Worm (Caenorhabditis elegans) whole organism, young adult: ENCODE results near the gene ncam-1.

Experiments
- B0019.2 ChIP-seq: fragments of 200-800 bp; sonication (Bioruptor generic); conservative IDR thresholded peaks from 2 replicates; pipeline ENCODE4 v1.3.6; 2022; ENCODE audit warnings: missing genetic modification reagents, missing genetic modification characterization, missing compliant biosample characterization
- B0261.1 ChIP-seq: sonication (generic microtip); optimal IDR thresholded peaks from 2 replicates; lab custom pipeline; 2016; ENCODE audit warnings: mild to moderate bottlenecking, missing genetic modification characterization, moderate library complexity, missing compliant biosample characterization
- C17E4.6 ChIP-seq: fragments of 200-800 bp; sonication (Bioruptor generic); IDR thresholded peaks from 2 replicates; pipeline ENCODE4 v1.3.6; 2022; ENCODE audit warnings: missing genetic modification reagents, missing genetic modification characterization, missing compliant biosample characterization
- D2030.7 ChIP-seq: fragments of 200-800 bp; sonication (Bioruptor generic); IDR thresholded peaks from 2 replicates; pipeline ENCODE4 v1.3.6; 2022; ENCODE audit warnings: missing genetic modification reagents, missing genetic modification characterization, missing compliant biosample characterization
- K12H6.12 ChIP-seq: fragments of 200-800 bp; sonication (Bioruptor generic); optimal IDR thresholded peaks from 2 replicates; lab custom pipeline; 2018; ENCODE audit warnings: mild to moderate bottlenecking, missing genetic modification characterization, missing compliant biosample characterization
- T07F8.4 ChIP-seq: sonication (generic microtip); optimal IDR thresholded peaks from 2 replicates; lab custom pipeline; 2016; ENCODE audit warnings: mild to moderate bottlenecking, missing genetic modification characterization, moderate library complexity, missing compliant biosample characterization
- Y53G8AR.9 ChIP-seq: fragments of 200-800 bp; sonication (Bioruptor generic); conservative IDR thresholded peaks from 2 replicates; pipeline ENCODE4 v1.3.6; 2022; ENCODE audit warnings: missing genetic modification reagents, missing genetic modification characterization, missing compliant biosample characterization
- Y79H2A.3 ChIP-seq: fragments of 200-800 bp; sonication (Bioruptor generic); conservative IDR thresholded peaks from 2 replicates; pipeline ENCODE4 v1.3.6; 2022; ENCODE audit warnings: missing genetic modification reagents, missing genetic modification characterization, missing compliant biosample characterization
- Y95B8A.8 ChIP-seq: fragments of 200-800 bp; sonication (Bioruptor generic); IDR thresholded peaks from 2 replicates; pipeline ENCODE4 v1.3.6; 2022; ENCODE audit warnings: missing genetic modification reagents, missing genetic modification characterization, missing compliant biosample characterization
- ama-1 ChIP-seq, 3 experiments: fragments of 150-350 bp in 1 of 3; sonication (generic microtip) in 2 of 3; optimal IDR thresholded peaks; 2 replicates each; lab custom pipeline; 2014 to 2018; ENCODE audit warnings: missing biosample characterization in 2 of 3, missing genetic modification characterization in 2 of 3, missing genetic modification reagents in 2 of 3
- atf-7 ChIP-seq: sonication (generic microtip); optimal IDR thresholded peaks from 2 replicates; lab custom pipeline; 2017; ENCODE audit warnings: mild to moderate bottlenecking, missing genetic modification characterization, missing compliant biosample characterization
- athp-1 ChIP-seq: sonication (generic microtip); optimal IDR thresholded peaks from 2 replicates; lab custom pipeline; 2017; ENCODE audit warnings: mild to moderate bottlenecking, missing genetic modification characterization, missing compliant biosample characterization
- ceh-27 ChIP-seq: fragments of 200-800 bp; sonication (Bioruptor generic); optimal IDR thresholded peaks from 2 replicates; lab custom pipeline; 2018; ENCODE audit warnings: mild to moderate bottlenecking, missing genetic modification characterization, moderate library complexity, missing compliant biosample characterization
- ceh-40 ChIP-seq: fragments of 200-800 bp; sonication (Bioruptor generic); IDR thresholded peaks from 2 replicates; pipeline ENCODE4 v1.3.6; 2022; ENCODE audit warnings: missing genetic modification characterization, missing compliant biosample characterization
- ceh-58 ChIP-seq: fragments of 200-800 bp; sonication (Bioruptor generic); IDR thresholded peaks from 2 replicates; pipeline ENCODE4 v1.3.6; 2022; ENCODE audit warnings: missing genetic modification characterization, missing compliant biosample characterization
- ceh-79 ChIP-seq: sonication (generic microtip); optimal IDR thresholded peaks from 2 replicates; lab custom pipeline; 2017; ENCODE audit warnings: mild to moderate bottlenecking, missing genetic modification characterization, missing compliant biosample characterization
- ceh-91 ChIP-seq: fragments of 200-800 bp; sonication (Bioruptor generic); IDR thresholded peaks from 2 replicates; pipeline ENCODE4 v1.3.6; 2022; ENCODE audit warnings: missing genetic modification reagents, missing genetic modification characterization, missing compliant biosample characterization
- chd-7 ChIP-seq: sonication (generic microtip); optimal IDR thresholded peaks from 2 replicates; lab custom pipeline; 2016; ENCODE audit warnings: mild to moderate bottlenecking, missing genetic modification characterization, moderate library complexity, missing compliant biosample characterization
- egl-18 ChIP-seq: fragments of 200-800 bp; sonication (Bioruptor generic); IDR thresholded peaks from 2 replicates; pipeline ENCODE4 v1.3.6; 2022; ENCODE audit warnings: missing genetic modification reagents, missing genetic modification characterization, missing compliant biosample characterization
- egl-44 ChIP-seq: fragments of 200-800 bp; sonication (Bioruptor generic); IDR thresholded peaks from 2 replicates; pipeline ENCODE4 v1.3.6; 2022; ENCODE audit warnings: missing genetic modification reagents, missing genetic modification characterization, missing compliant biosample characterization
- hrde-1 ChIP-seq: sonication (generic microtip); optimal IDR thresholded peaks from 2 replicates; lab custom pipeline; 2016; ENCODE audit warnings: missing genetic modification characterization, mild to moderate bottlenecking, missing compliant biosample characterization, moderate library complexity, missing genotype, missing genetic modification reagents, borderline replicate concordance
- let-526 ChIP-seq: fragments of 200-800 bp; sonication (Bioruptor generic); IDR thresholded peaks from 2 replicates; pipeline ENCODE4 v1.3.6; 2022; ENCODE audit warnings: missing genetic modification reagents, missing genetic modification characterization, missing compliant biosample characterization
- lin-26 ChIP-seq: fragments of 200-800 bp; sonication (Bioruptor generic); IDR thresholded peaks from 2 replicates; pipeline ENCODE4 v1.3.6; 2022; ENCODE audit warnings: missing genetic modification reagents, missing genetic modification characterization, missing compliant biosample characterization
- lin-54 ChIP-seq: fragments of 200-800 bp; sonication (Bioruptor generic); optimal IDR thresholded peaks from 2 replicates; lab custom pipeline; 2018; ENCODE audit warnings: mild to moderate bottlenecking, missing genetic modification characterization, missing compliant biosample characterization
- lsl-1 ChIP-seq: fragments of 200-800 bp; sonication (Bioruptor generic); optimal IDR thresholded peaks from 2 replicates; lab custom pipeline; 2018; ENCODE audit warnings: mild to moderate bottlenecking, missing genetic modification characterization, moderate library complexity, missing compliant biosample characterization
- lsy-27 ChIP-seq: sonication (generic microtip); optimal IDR thresholded peaks from 2 replicates; lab custom pipeline; 2017; ENCODE audit warnings: missing genetic modification characterization, mild to moderate bottlenecking, missing compliant biosample characterization, antibody characterized with exemption, missing genotype, borderline replicate concordance; ENCODE audit not compliant: insufficient read depth
- madf-10 ChIP-seq: sonication (generic microtip); optimal IDR thresholded peaks from 2 replicates; lab custom pipeline; 2016; ENCODE audit warnings: mild to moderate bottlenecking, missing genetic modification characterization, missing compliant biosample characterization
- mel-28 ChIP-seq: sonication (generic microtip); optimal IDR thresholded peaks from 2 replicates; lab custom pipeline; 2016; ENCODE audit warnings: borderline replicate concordance, mild to moderate bottlenecking, missing genetic modification characterization, missing compliant biosample characterization
- nfya-2 ChIP-seq: fragments of 200-800 bp; sonication (Bioruptor generic); IDR thresholded peaks from 2 replicates; pipeline ENCODE4 v1.3.6; 2022; ENCODE audit warnings: missing genetic modification reagents, missing genetic modification characterization, missing compliant biosample characterization
- nfyb-1 ChIP-seq: fragments of 200-800 bp; sonication (Bioruptor generic); IDR thresholded peaks from 2 replicates; pipeline ENCODE4 v1.3.6; 2022; ENCODE audit warnings: missing genetic modification reagents, missing genetic modification characterization, missing compliant biosample characterization
- pbrm-1 ChIP-seq: fragments of 200-800 bp; sonication (Bioruptor generic); IDR thresholded peaks from 2 replicates; pipeline ENCODE4 v1.3.6; 2022; ENCODE audit warnings: missing genetic modification reagents, missing genetic modification characterization, missing compliant biosample characterization
- pha-4 ChIP-seq: fragments of 150-350 bp; sonication (generic microtip); optimal IDR thresholded peaks from 2 replicates; lab custom pipeline; 2014; ENCODE audit warnings: missing biosample characterization, missing genetic modification reagents, missing genetic modification characterization
- snpc-4 ChIP-seq, 5 experiments: fragments of 150-350 bp in 1 of 5; sonication (generic microtip) in 4 of 5; optimal IDR thresholded peaks; 2 replicates each; lab custom pipeline; 2014 to 2018; ENCODE audit warnings: missing genetic modification characterization in 5 of 5, missing biosample characterization in 3 of 5, antibody characterized with exemption in 2 of 5, mild to moderate bottlenecking in 2 of 5, missing compliant biosample characterization in 2 of 5, missing genotype in 2 of 5, moderate library complexity in 2 of 5, missing genetic modification reagents in 1 of 5
- tlf-1 ChIP-seq: fragments of 200-800 bp; sonication (Bioruptor generic); optimal IDR thresholded peaks from 2 replicates; lab custom pipeline; 2018; ENCODE audit warnings: mild to moderate bottlenecking, missing genetic modification characterization, missing compliant biosample characterization
- xnd-1 ChIP-seq: sonication (generic microtip); optimal IDR thresholded peaks from 2 replicates; lab custom pipeline; 2016; ENCODE audit warnings: missing genotype, missing genetic modification reagents, missing genetic modification characterization, missing compliant biosample characterization
- ztf-26 ChIP-seq: sonication (generic microtip); optimal IDR thresholded peaks from 2 replicates; lab custom pipeline; 2017; ENCODE audit warnings: missing genetic modification characterization, missing compliant biosample characterization
- ztf-3 ChIP-seq: fragments of 200-800 bp; sonication (Bioruptor generic); optimal IDR thresholded peaks from 2 replicates; lab custom pipeline; 2018; ENCODE audit warnings: mild to moderate bottlenecking, missing genetic modification characterization, missing compliant biosample characterization
- ztf-6 ChIP-seq: fragments of 200-800 bp; sonication (Bioruptor generic); IDR thresholded peaks from 2 replicates; pipeline ENCODE4 v1.3.6; 2022; ENCODE audit warnings: missing genetic modification reagents, missing genetic modification characterization, missing compliant biosample characterization

ncam-1 gene

ce11 chrX:671807-672206 lies 19.9 kb upstream of the ncam-1 start, which contains the start of gene lgc-32:
TSS of gene lgc-32 (plus strand) at chrX:672107.
- TF ChIP-seq let-526 (GFP tag; lab: Robert Waterston, UW) (no peak), ztf-3 (GFP tag; lab: Kevin White, UChicago) (no peak)

- TF ChIP-seq lin-26 (no peak), ceh-27 (GFP tag; lab: Kevin White, UChicago) (no peak), T07F8.4 (tag; lab: Kevin White, UChicago) (no peak), athp-1 (no peak), egl-18 (GFP tag; lab: Robert Waterston, UW) (no peak), madf-10 (tag; lab: Kevin White, UChicago) (no peak), Y79H2A.3 (GFP tag; lab: Robert Waterston, UW) (no peak), nfyb-1 (GFP tag; lab: Robert Waterston, UW) (no peak), Y95B8A.8 (GFP tag; lab: Robert Waterston, UW) (no peak), ztf-6 (GFP tag; lab: Robert Waterston, UW) (no peak), lin-54 (GFP tag; lab: Kevin White, UChicago) (no peak), lsy-27 (no peak), egl-44 (GFP tag; lab: Robert Waterston, UW) (no peak), ceh-91 (GFP tag; lab: Robert Waterston, UW) (no peak), hrde-1 (tag; lab: Kevin White, UChicago) (no peak), ceh-58 (GFP tag; lab: Robert Waterston, UW) (no peak), ztf-26 (tag; lab: Kevin White, UChicago) (no peak), Y53G8AR.9 (no peak), pha-4 (tag; lab: Kevin White, UChicago) (no peak)
These were observed 10.8 kb upstream of the ncam-1 start, which contains the start of gene T19D7.7 for ce11 chrX:680920-681319. TSS of gene T19D7.7 (minus strand) at chrX:681020.

ce11 chrX:681413-681812 lies 10.3 kb upstream of the ncam-1 start:
- TF ChIP-seq snpc-4 (GFP tag; optimal IDR thresholded peaks at IDR 0.05; lab: Kevin White, UChicago) = peak; percentile 33
- TF ChIP-seq snpc-4 (tag; optimal IDR thresholded peaks at IDR 0.05; lab: Kevin White, UChicago) = peak in 3 of 4 experiments; percentile 26 to 87 (median 83)
- TF ChIP-seq nfya-2 (GFP tag; lab: Robert Waterston, UW) = no peak
- TF ChIP-seq, all 124 proteins: peak for 1

- TF ChIP-seq lsl-1 (GFP tag; lab: Kevin White, UChicago) (no peak), xnd-1 (tag; lab: Kevin White, UChicago) (no peak), B0261.1 (tag; lab: Kevin White, UChicago) (no peak), ama-1 (optimal IDR thresholded peaks at IDR 0.05; lab: Kevin White, UChicago) (no peak), ama-1 (GFP tag; optimal IDR thresholded peaks at IDR 0.05; lab: Kevin White, UChicago) (no peak), athp-1 (no peak), ceh-79 (tag; lab: Kevin White, UChicago) (no peak), chd-7 (tag; lab: Kevin White, UChicago) (no peak), C17E4.6 (GFP tag; lab: Robert Waterston, UW) (no peak), D2030.7 (no peak), ceh-40 (GFP tag; lab: Robert Waterston, UW) (no peak), Y95B8A.8 (GFP tag; lab: Robert Waterston, UW) (no peak), B0019.2 (GFP tag; lab: Robert Waterston, UW) (no peak), pbrm-1 (GFP tag; lab: Robert Waterston, UW) (no peak), mel-28 (no peak), K12H6.12 (no peak), atf-7 (tag; lab: Kevin White, UChicago) (no peak), tlf-1 (GFP tag; lab: Kevin White, UChicago) (no peak)
These were observed 9.0 kb upstream of the ncam-1 start, which contains the start of gene Y9C12A.1 for ce11 chrX:682691-683090. TSS of gene Y9C12A.1 (minus strand) at chrX:682791.
